Worm (Caenorhabditis elegans) whole organism, mixed stage, embryonic: ENCODE measurements around the gene srlf-24.

Experiments
- blmp-1 ChIP-seq: fragments of 150-350 bp; optimal IDR thresholded peaks from 2 replicates; lab custom pipeline; 2014; ENCODE audit warnings: missing biosample characterization, missing genetic modification characterization
- nhr-12 ChIP-seq: fragments of 150-350 bp; optimal IDR thresholded peaks from 2 replicates; lab custom pipeline; 2014; ENCODE audit warnings: missing biosample characterization, missing genetic modification characterization
- nhr-28 ChIP-seq: fragments of 150-350 bp; optimal IDR thresholded peaks from 2 replicates; lab custom pipeline; 2014; ENCODE audit warnings: missing biosample characterization, missing genetic modification characterization

DNA sequence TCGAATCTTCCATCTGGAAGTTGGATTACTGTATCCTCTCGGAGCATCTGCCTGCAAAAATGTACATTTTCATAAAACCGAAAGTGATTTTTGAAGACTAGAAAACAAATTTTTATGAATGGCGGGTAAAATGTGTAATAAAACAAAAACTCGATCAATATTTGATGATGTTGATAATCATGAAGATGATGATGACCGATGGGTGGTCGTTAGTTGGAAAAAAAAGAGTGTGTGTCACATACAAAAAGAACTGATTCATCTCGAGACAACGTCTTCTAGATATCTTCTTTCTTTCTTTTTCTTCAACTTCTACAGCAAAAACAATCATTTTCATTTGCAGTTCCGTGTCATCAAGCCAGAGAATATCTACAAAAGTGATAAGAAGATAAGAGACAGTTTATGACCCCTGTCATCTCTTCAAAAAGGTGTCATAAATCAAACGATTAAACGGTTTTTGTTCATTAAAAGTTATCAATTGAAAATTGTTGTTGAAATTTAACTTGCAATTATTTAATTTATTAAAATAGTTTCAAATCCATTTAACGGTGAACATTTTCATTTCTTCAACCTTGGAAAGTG, 13.0 kb downstream of the srlf-24 start, which contains the start of gene bcc-1:
- TF ChIP-seq blmp-1 (tag; lab: Kevin White, UChicago) (no peak), nhr-12 (tag; lab: Kevin White, UChicago) (no peak), nhr-28 (no peak)
